Worm (Caenorhabditis elegans): ENCODE measurements around the gene ify-1.

Gene ify-1

DNA sequence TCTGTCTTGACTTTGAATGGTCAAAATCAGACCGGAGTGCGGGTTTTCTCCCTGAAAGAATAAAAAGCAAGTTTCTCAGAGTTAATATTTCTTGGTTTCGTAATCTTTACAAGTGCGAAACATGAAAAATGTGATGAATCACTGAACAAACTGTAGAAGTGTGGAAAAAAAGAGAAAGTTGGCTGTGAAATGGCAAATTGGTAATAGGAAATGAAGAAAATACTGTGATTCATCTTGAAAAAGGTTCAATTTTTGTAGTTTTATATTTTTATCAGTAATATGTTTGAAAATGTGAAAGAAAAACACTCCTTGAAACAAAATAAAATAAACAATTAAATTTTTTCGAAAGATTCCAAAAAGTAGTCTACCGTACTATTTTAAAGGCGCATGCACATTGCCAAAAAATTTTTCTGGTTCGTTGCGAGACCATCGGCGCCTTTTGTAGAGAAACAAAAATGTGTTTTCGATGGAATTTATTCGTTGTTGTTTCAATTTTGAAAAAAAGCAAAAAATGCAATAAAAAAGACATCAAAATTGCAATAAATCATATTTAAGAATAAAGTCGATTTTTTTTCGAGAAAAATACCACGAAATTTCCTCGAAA is 36.8 kb upstream of the ify-1 start, which contains the start of gene pld-1:
pld-1 (minus strand) TSS at position 51 of the 604 bp plus-strand sequence.
- TF ChIP-seq cnd-1 (tag; optimal IDR thresholded peaks at IDR 0.05) (no peak), elt-1 (tag; optimal IDR thresholded peaks at IDR 0.05; ENCODE audit: borderline replicate concordance, insufficient read depth) (no peak), nhr-2 (tag; optimal IDR thresholded peaks at IDR 0.05) (no peak), unc-120 (tag; optimal IDR thresholded peaks at IDR 0.05; ENCODE audit: poor library complexity, severe bottlenecking) (no peak), pha-4 (tag; optimal IDR thresholded peaks at IDR 0.05) (no peak), zip-8 (tag; optimal IDR thresholded peaks at IDR 0.05) (no peak), ces-1 (GFP tag; optimal IDR thresholded peaks at IDR 0.05) (no peak), mls-2 (tag; optimal IDR thresholded peaks at IDR 0.05) (no peak), mab-5 (tag; optimal IDR thresholded peaks at IDR 0.05) (no peak), ceh-43 (GFP tag; optimal IDR thresholded peaks at IDR 0.05) (no peak), sptf-1 (tag; optimal IDR thresholded peaks at IDR 0.05) (no peak)

ce11 chrII:5086143-5086542 is 31.2 kb upstream of the ify-1 start:
- TF ChIP-seq nhr-12 (tag; optimal IDR thresholded peaks at IDR 0.05) = no peak
- TF ChIP-seq bed-3 (GFP tag; optimal IDR thresholded peaks at IDR 0.05) = no peak
- no peak for TF ChIP-seq nhr-237 (tag; optimal IDR thresholded peaks at IDR 0.05)

DNA sequence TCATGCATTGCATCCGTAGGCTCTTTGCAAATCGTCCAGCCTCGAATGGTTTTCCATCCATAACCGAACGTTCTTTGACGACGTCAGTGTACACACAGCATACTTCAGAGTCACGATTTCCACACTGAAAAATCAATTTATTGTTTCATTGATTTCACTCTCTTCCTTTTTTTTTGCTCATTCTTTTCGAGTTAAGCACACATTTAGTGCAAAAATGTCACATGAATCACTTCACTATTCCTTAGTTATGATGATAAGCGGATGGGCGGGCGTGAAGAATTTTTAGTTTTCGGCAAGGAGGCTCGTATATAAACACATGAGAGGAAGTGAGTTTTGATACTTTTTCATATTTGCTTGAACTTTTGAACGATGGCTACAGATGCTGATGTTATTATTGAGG is 30.5 kb upstream of the ify-1 start, which contains the start of gene txt-9:
txt-9 (plus strand) TSS at position 336 of the 400 bp plus-strand sequence.
- TF ChIP-seq hlh-1 (tag; optimal IDR thresholded peaks at IDR 0.05) (no peak), mep-1 (tag; optimal IDR thresholded peaks at IDR 0.05) (no peak), elt-1 (tag; optimal IDR thresholded peaks at IDR 0.05; ENCODE audit: borderline replicate concordance, insufficient read depth) (no peak), sem-2 (GFP tag; optimal IDR thresholded peaks at IDR 0.05) (no peak), lsy-2 (tag; optimal IDR thresholded peaks at IDR 0.05) (no peak), ceh-83 (GFP tag; optimal IDR thresholded peaks at IDR 0.05) (no peak)

DNA sequence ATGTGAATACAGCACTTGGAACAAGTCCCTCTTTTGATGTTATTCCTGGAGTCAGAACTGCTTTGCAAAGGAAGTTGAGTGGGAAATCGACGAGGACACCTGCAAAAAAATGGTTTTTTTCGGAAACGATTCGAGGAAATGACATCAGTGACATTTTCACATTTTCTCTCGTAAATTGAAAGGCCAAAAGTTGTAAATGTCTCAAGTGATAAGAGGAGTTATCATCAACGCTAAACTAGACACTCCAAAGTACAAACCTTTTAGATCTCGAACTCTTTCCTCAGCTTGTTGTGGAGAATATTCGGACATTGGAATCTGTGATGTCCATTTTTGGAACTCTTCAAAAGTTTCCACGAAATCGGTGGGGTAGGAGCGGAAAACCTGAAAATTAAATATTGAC is 29.2 kb upstream of the ify-1 start:
- TF ChIP-seq hlh-1 (tag; optimal IDR thresholded peaks at IDR 0.05) (no peak), lsy-2 (tag; optimal IDR thresholded peaks at IDR 0.05) (no peak), lin-13 (tag; optimal IDR thresholded peaks at IDR 0.05) (no peak), tbx-8 (GFP tag; optimal IDR thresholded peaks at IDR 0.05) (no peak), nhr-28 (tag; optimal IDR thresholded peaks at IDR 0.05) (no peak), mep-1 (tag; optimal IDR thresholded peaks at IDR 0.05) (no peak), elt-1 (tag; optimal IDR thresholded peaks at IDR 0.05; ENCODE audit: borderline replicate concordance, insufficient read depth) (no peak), nhr-2 (tag; optimal IDR thresholded peaks at IDR 0.05) (no peak), ces-1 (GFP tag; optimal IDR thresholded peaks at IDR 0.05) (no peak), zip-8 (tag; optimal IDR thresholded peaks at IDR 0.05) (no peak), M03D4.4 (tag; optimal IDR thresholded peaks at IDR 0.05) (no peak), mls-2 (tag; optimal IDR thresholded peaks at IDR 0.05) (no peak), blmp-1 (tag; optimal IDR thresholded peaks at IDR 0.05) (no peak), elt-3 (tag; optimal IDR thresholded peaks at IDR 0.05) (no peak), sem-2 (GFP tag; optimal IDR thresholded peaks at IDR 0.05) (no peak), mab-5 (tag; optimal IDR thresholded peaks at IDR 0.05) (no peak), snpc-4 (tag; optimal IDR thresholded peaks at IDR 0.05) (no peak), cnd-1 (tag; optimal IDR thresholded peaks at IDR 0.05) (no peak), ceh-83 (GFP tag; optimal IDR thresholded peaks at IDR 0.05) (no peak), unc-39 (tag; optimal IDR thresholded peaks at IDR 0.05) (no peak)

ce11 chrII:5083341-5083740 is 28.4 kb upstream of the ify-1 start, which contains the start of gene C04G6.4:
C04G6.4 (minus strand) TSS chrII:5083441.
- TF ChIP-seq mls-2 (tag; optimal IDR thresholded peaks at IDR 0.05) = no peak
- TF ChIP-seq elt-3 (tag; optimal IDR thresholded peaks at IDR 0.05) = no peak
- TF ChIP-seq M03D4.4 (tag; optimal IDR thresholded peaks at IDR 0.05) = no peak
- TF ChIP-seq nhr-28 (tag; optimal IDR thresholded peaks at IDR 0.05) = no peak
- no peak for TF ChIP-seq hlh-1 (tag; optimal IDR thresholded peaks at IDR 0.05)

ce11 chrII:5081124-5081913 is 26.3 kb upstream of the ify-1 start, which contains the start of gene dsh-2:
dsh-2 (minus strand) TSS chrII:5081174.
- TF ChIP-seq nhr-2 (tag; optimal IDR thresholded peaks at IDR 0.05) (peak; percentile 70), M03D4.4 (tag; optimal IDR thresholded peaks at IDR 0.05) (no peak), nhr-12 (tag; optimal IDR thresholded peaks at IDR 0.05) (no peak), nhr-28 (tag; optimal IDR thresholded peaks at IDR 0.05) (no peak), mep-1 (tag; optimal IDR thresholded peaks at IDR 0.05) (peak; percentile 64), mab-5 (tag; optimal IDR thresholded peaks at IDR 0.05) (no peak), ceh-39 (tag; optimal IDR thresholded peaks at IDR 0.05) (peak; percentile 82), lin-13 (tag; optimal IDR thresholded peaks at IDR 0.05) (peak; percentile 44), lsy-2 (tag; optimal IDR thresholded peaks at IDR 0.05) (peak; percentile 20), unc-62 (GFP tag; optimal IDR thresholded peaks at IDR 0.05) (peak; percentile 86), hlh-1 (tag; optimal IDR thresholded peaks at IDR 0.05) (peak; percentile 13), lin-32 (GFP tag; optimal IDR thresholded peaks at IDR 0.05) (no peak), ces-1 (GFP tag; optimal IDR thresholded peaks at IDR 0.05) (peak; percentile 94), unc-39 (tag; optimal IDR thresholded peaks at IDR 0.05) (no peak), snpc-4 (tag; optimal IDR thresholded peaks at IDR 0.05) (no peak), unc-120 (tag; optimal IDR thresholded peaks at IDR 0.05; ENCODE audit: poor library complexity, severe bottlenecking) (peak; percentile 10)

Data from whole organism, mixed stage, embryonic.